Worm (Caenorhabditis elegans): ENCODE data around the gene M163.10.

M163.10 gene

ce11 chrX:14502116-14502587 lies 31.4 kb downstream of the M163.10 start:
- TF ChIP-seq cog-1 (tag; optimal IDR thresholded peaks at IDR 0.05), result no peak
- TF ChIP-seq flt-1 (GFP tag; IDR thresholded peaks at IDR 0.05), result no peak
- TF ChIP-seq tab-1 (GFP tag; IDR thresholded peaks at IDR 0.05), result no peak
- no peak for TF ChIP-seq T22C8.4 (GFP tag; IDR thresholded peaks at IDR 0.05)
- no peak for TF ChIP-seq ztf-29 (GFP tag; IDR thresholded peaks at IDR 0.05)
- no peak for TF ChIP-seq ref-1 (GFP tag; conservative IDR thresholded peaks at IDR 0.05)
- TF ChIP-seq ztf-23 (GFP tag; IDR thresholded peaks at IDR 0.05), result no peak
- no peak for TF ChIP-seq med-1 (GFP tag; optimal IDR thresholded peaks at IDR 0.05; ENCODE audit: insufficient read depth)
- TF ChIP-seq klf-2 (GFP tag; conservative IDR thresholded peaks at IDR 0.05), result no peak

ce11 chrX:14503282-14503681 lies 32.5 kb downstream of the M163.10 start:
- TF ChIP-seq ztf-23 (GFP tag; IDR thresholded peaks at IDR 0.05) (no peak), cog-1 (tag; optimal IDR thresholded peaks at IDR 0.05) (no peak), ref-1 (GFP tag; conservative IDR thresholded peaks at IDR 0.05) (no peak), flt-1 (GFP tag; IDR thresholded peaks at IDR 0.05) (no peak), tab-1 (GFP tag; IDR thresholded peaks at IDR 0.05) (no peak), ztf-29 (GFP tag; IDR thresholded peaks at IDR 0.05) (no peak), med-1 (GFP tag; optimal IDR thresholded peaks at IDR 0.05; ENCODE audit: insufficient read depth) (no peak), T22C8.4 (GFP tag; IDR thresholded peaks at IDR 0.05) (no peak)

ce11 chrX:14503800-14504550 lies 33.2 kb downstream of the M163.10 start, which contains the start of gene M163.1:
Gene M163.1 (minus strand): TSS chrX:14503824.
- TF ChIP-seq ref-1 (GFP tag; conservative IDR thresholded peaks at IDR 0.05) (no peak), tab-1 (GFP tag; IDR thresholded peaks at IDR 0.05) (peak; percentile 67; the same call in 1 of the 2 replicates), T22C8.4 (GFP tag; IDR thresholded peaks at IDR 0.05) (no peak), klf-2 (GFP tag; conservative IDR thresholded peaks at IDR 0.05) (no peak), ztf-29 (GFP tag; IDR thresholded peaks at IDR 0.05) (peak; percentile 45; the same call in 1 of the 2 replicates), med-1 (GFP tag; optimal IDR thresholded peaks at IDR 0.05; ENCODE audit: insufficient read depth) (no peak), flt-1 (GFP tag; IDR thresholded peaks at IDR 0.05) (peak; percentile 73; the same call in 1 of the 2 replicates), ztf-23 (GFP tag; IDR thresholded peaks at IDR 0.05) (0 out of 2 replicates have a peak, but pooled peaks have one; percentile 17), cog-1 (tag; optimal IDR thresholded peaks at IDR 0.05) (peak; percentile 33)

DNA sequence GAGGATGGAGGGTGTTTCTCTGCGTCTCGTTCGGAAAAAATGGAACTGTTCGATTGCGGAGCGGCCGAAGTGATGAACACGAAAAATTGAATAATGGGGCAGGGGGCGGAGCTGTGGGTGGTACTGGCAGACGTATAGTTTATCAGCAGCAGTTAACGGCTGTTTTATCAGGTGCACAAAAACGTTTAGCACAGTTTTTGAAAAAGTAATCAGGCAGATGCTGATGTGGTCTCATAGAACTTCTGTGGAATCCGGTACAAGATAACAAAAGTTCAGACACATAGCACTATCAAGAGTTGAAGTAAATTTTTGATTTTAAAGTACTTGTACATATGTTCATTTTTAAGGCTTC lies 33.7 kb downstream of the M163.10 start:
- TF ChIP-seq cog-1 (tag; optimal IDR thresholded peaks at IDR 0.05) (no peak), tab-1 (GFP tag; IDR thresholded peaks at IDR 0.05) (no peak)

- no peak for TF ChIP-seq cog-1 (tag; optimal IDR thresholded peaks at IDR 0.05)
- TF ChIP-seq med-1 (GFP tag; optimal IDR thresholded peaks at IDR 0.05; ENCODE audit: insufficient read depth), result no peak
- TF ChIP-seq flt-1 (GFP tag; IDR thresholded peaks at IDR 0.05), result peak; percentile 18; the same call in 1 of the 2 replicates
- no peak for TF ChIP-seq T22C8.4 (GFP tag; IDR thresholded peaks at IDR 0.05)
These were observed 35.0 kb downstream of the M163.10 start for ce11 chrX:14505578-14506353.

- TF ChIP-seq med-1 (GFP tag; optimal IDR thresholded peaks at IDR 0.05; ENCODE audit: insufficient read depth) (no peak), cog-1 (tag; optimal IDR thresholded peaks at IDR 0.05) (no peak), ztf-23 (GFP tag; IDR thresholded peaks at IDR 0.05) (no peak), ref-1 (GFP tag; conservative IDR thresholded peaks at IDR 0.05) (no peak), flt-1 (GFP tag; IDR thresholded peaks at IDR 0.05) (no peak), klf-2 (GFP tag; conservative IDR thresholded peaks at IDR 0.05) (no peak), ztf-29 (GFP tag; IDR thresholded peaks at IDR 0.05) (no peak), T22C8.4 (GFP tag; IDR thresholded peaks at IDR 0.05) (no peak), tab-1 (GFP tag; IDR thresholded peaks at IDR 0.05) (no peak)
These were observed 37.2 kb downstream of the M163.10 start for ce11 chrX:14507992-14508391.

DNA sequence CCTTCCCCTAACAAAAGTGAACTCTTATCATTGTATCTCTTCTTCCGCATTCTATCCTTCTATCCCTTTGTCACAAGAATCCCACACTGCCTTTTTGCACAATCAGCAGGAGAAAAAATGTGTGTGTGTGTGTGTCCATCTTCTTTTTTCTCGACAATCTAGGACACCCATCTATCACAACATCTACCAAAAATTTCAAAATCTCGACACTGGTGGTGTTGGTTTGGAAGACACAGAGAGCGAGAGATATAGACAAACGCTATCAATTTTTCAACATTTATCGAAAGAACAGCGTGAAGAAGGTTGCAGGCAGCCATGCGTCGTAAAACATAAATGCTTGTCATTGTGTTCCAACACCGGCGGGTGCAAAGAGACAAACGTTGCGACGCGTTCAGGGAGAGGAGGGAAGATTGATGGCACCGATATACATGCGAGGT lies 38.1 kb downstream of the M163.10 start:
- TF ChIP-seq flt-1 (GFP tag; IDR thresholded peaks at IDR 0.05), result no peak
- TF ChIP-seq med-1 (GFP tag; optimal IDR thresholded peaks at IDR 0.05; ENCODE audit: insufficient read depth), result no peak
- no peak for TF ChIP-seq ztf-23 (GFP tag; IDR thresholded peaks at IDR 0.05)
- TF ChIP-seq cog-1 (tag; optimal IDR thresholded peaks at IDR 0.05), result no peak
- TF ChIP-seq tab-1 (GFP tag; IDR thresholded peaks at IDR 0.05), result no peak
- no peak for TF ChIP-seq klf-2 (GFP tag; conservative IDR thresholded peaks at IDR 0.05)

DNA sequence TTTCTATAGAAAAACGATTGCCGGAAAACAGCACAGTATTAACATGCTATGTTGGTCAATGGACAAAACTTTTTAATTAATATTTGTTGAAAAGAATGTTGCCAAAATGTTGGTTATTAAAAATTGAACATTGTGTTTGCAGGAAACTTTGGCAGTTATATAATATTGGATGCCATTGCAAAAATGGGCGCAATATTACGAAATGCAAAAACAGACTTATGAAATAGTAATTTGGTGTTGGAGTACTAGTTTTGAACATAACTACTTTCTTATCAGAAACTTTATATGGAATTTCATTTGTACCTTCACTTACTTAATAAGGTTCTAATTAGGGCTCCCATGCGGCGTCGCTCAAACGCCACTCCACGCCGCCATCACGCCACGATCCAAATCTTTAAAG lies 39.6 kb downstream of the M163.10 start:
- no peak for TF ChIP-seq ztf-29 (GFP tag; IDR thresholded peaks at IDR 0.05)
- no peak for TF ChIP-seq med-1 (GFP tag; optimal IDR thresholded peaks at IDR 0.05; ENCODE audit: insufficient read depth)
- no peak for TF ChIP-seq tab-1 (GFP tag; IDR thresholded peaks at IDR 0.05)
- no peak for TF ChIP-seq klf-2 (GFP tag; conservative IDR thresholded peaks at IDR 0.05)

ce11 chrX:14512817-14513216 lies 42.0 kb downstream of the M163.10 start, which contains the start of gene fbxa-141:
Gene fbxa-141 (minus strand): TSS chrX:14512917.
- TF ChIP-seq flt-1 (GFP tag; IDR thresholded peaks at IDR 0.05) (no peak), med-1 (GFP tag; optimal IDR thresholded peaks at IDR 0.05; ENCODE audit: insufficient read depth) (no peak), ref-1 (GFP tag; conservative IDR thresholded peaks at IDR 0.05) (no peak), T22C8.4 (GFP tag; IDR thresholded peaks at IDR 0.05) (no peak), ztf-23 (GFP tag; IDR thresholded peaks at IDR 0.05) (no peak), ztf-29 (GFP tag; IDR thresholded peaks at IDR 0.05) (no peak), tab-1 (GFP tag; IDR thresholded peaks at IDR 0.05) (no peak), cog-1 (tag; optimal IDR thresholded peaks at IDR 0.05) (no peak), klf-2 (GFP tag; conservative IDR thresholded peaks at IDR 0.05) (no peak)
